Worm (Caenorhabditis elegans) whole organism, mixed stage, embryonic: ENCODE results near the gene F58H1.3.

Experiments
- nhr-12 ChIP-seq: fragments of 150-350 bp; optimal IDR thresholded peaks from 2 replicates; lab custom pipeline; 2014; ENCODE audit warnings: missing biosample characterization, missing genetic modification characterization
- pha-4 ChIP-seq: fragments of 150-350 bp; optimal IDR thresholded peaks from 2 replicates; lab custom pipeline; 2018; ENCODE audit warnings: missing biosample characterization, missing genetic modification reagents, missing genetic modification characterization
- zip-8 ChIP-seq: fragments of 150-350 bp; optimal IDR thresholded peaks from 2 replicates; lab custom pipeline; 2014; ENCODE audit warnings: missing biosample characterization, missing genetic modification characterization

DNA sequence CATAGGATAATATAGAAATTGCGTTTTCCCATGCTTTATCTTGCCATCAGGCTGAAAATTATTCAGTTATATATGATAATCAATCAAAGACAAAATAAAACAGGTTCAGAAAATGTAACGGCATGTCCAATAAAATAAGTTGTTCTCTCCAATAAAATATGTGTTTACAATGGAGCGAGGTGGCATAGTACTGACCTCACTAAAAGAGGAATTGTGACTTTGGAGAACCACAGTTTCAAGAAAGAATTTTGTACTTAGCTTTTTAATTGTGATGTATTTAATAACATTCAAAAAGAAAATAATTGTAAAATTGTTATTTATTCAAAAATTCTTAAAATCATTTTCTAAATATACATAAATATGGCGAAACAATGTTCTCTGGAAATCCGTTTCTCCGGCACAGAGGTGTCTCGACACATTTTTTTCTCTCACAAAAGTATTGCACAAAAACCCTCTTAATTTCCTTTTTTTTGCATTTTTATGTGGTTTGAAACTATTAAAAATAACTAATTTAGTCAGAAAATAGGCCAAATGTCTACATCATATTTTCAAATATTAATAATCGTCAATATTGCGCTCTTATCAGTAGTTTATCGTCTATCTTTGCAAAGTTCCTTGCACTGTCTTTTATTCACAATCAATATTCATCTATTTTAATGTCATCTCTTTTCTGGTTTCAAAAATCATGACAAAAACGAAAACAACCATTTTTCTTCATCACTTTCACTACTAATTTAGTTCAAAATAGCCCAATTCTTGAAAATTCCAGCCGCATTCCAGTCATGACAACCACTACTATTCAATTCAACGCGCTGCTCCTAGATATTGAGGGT is at the start of gene F58H1.3, which contains the start of gene aman-2:
- TF ChIP-seq nhr-12 (tag; lab: Kevin White, UChicago) (no peak), pha-4 (tag; lab: Kevin White, UChicago) (no peak), zip-8 (tag; lab: Kevin White, UChicago) (no peak)
